Worm (Caenorhabditis elegans): ENCODE data around the gene D1022.3.

- TF ChIP-seq him-1 (tag; optimal IDR thresholded peaks at IDR 0.05): peak; percentile 78
- peak; percentile 7 for TF ChIP-seq dao-5 (tag; optimal IDR thresholded peaks at IDR 0.05)
- peak; percentile 71 for TF ChIP-seq W03F9.2 (tag; optimal IDR thresholded peaks at IDR 0.05)
Observed at ce11 chrII:7478487-7479234, 22.6 kb upstream of the D1022.3 start, which contains the start of the genes aka-1 and ubc-6.

Measured in whole organism, L4/young adult.